Fruit fly (Drosophila melanogaster): ENCODE results near the gene CG34367.

The CG34367 gene

dm6 chr2L:10321036-10321583 is 32.6 kb downstream of the CG34367 start (continued):
- no peak for TF ChIP-seq CG10431 (GFP tag; optimal IDR thresholded peaks at IDR 0.05)
- no peak for TF ChIP-seq psq (GFP tag; optimal IDR thresholded peaks at IDR 0.05)
- TF ChIP-seq H15 (GFP tag; IDR thresholded peaks at IDR 0.05) = 0 out of 3 replicates have a peak, but pooled peaks have one; percentile 10
- TF ChIP-seq pho (GFP tag; optimal IDR thresholded peaks at IDR 0.05) = no peak
- no peak for TF ChIP-seq CG10274 (GFP tag; optimal IDR thresholded peaks at IDR 0.05)
- TF ChIP-seq MTF-1 (GFP tag; optimal IDR thresholded peaks at IDR 0.05; ENCODE audit: borderline replicate concordance) = no peak
- TF ChIP-seq CG9437 (GFP tag; optimal IDR thresholded peaks at IDR 0.05) = peak; percentile 7
- no peak for TF ChIP-seq GATAe (GFP tag; conservative IDR thresholded peaks at IDR 0.05)
- peak; percentile 85 for TF ChIP-seq Ets65A (GFP tag)
- no peak for TF ChIP-seq kni (GFP tag; optimal IDR thresholded peaks at IDR 0.05)
- peak; percentile 60; the same call in 1 of the 2 replicates for TF ChIP-seq amos (GFP tag; IDR thresholded peaks at IDR 0.05; ENCODE audit: partially characterized antibody)
- no peak for TF ChIP-seq tup (GFP tag; optimal IDR thresholded peaks at IDR 0.05)
- TF ChIP-seq bsh (GFP tag; optimal IDR thresholded peaks at IDR 0.05) = no peak
- TF ChIP-seq CG4328 (GFP tag; optimal IDR thresholded peaks at IDR 0.05) = no peak
- TF ChIP-seq CG11723 (GFP tag; optimal IDR thresholded peaks at IDR 0.05) = peak; percentile 7
- TF ChIP-seq btn (GFP tag; optimal IDR thresholded peaks at IDR 0.05) = no peak
- peak; percentile 8 for TF ChIP-seq CG18011 (GFP tag; optimal IDR thresholded peaks at IDR 0.05)
- peak; percentile 21 for TF ChIP-seq CG13624 (GFP tag; optimal IDR thresholded peaks at IDR 0.05)
- TF ChIP-seq CG10321 (GFP tag; IDR thresholded peaks at IDR 0.05) = no peak
- peak; percentile 6 to 28 for TF ChIP-seq dpn (GFP tag; optimal IDR thresholded peaks at IDR 0.05)
- TF ChIP-seq Fer2 (tag; optimal IDR thresholded peaks at IDR 0.05) = no peak
- peak; percentile 36 for TF ChIP-seq CG4424 (GFP tag; optimal IDR thresholded peaks at IDR 0.05)
- TF ChIP-seq CG4854 (GFP tag; optimal IDR thresholded peaks at IDR 0.05) = no peak
- no peak for TF ChIP-seq tio (GFP tag; optimal IDR thresholded peaks at IDR 0.05)
- 0 out of 2 replicates have a peak, but pooled peaks have one; percentile 29 for TF ChIP-seq CG32532 (GFP tag; IDR thresholded peaks at IDR 0.05)
- TF ChIP-seq CG10979 (tag; optimal IDR thresholded peaks at IDR 0.05) = peak; percentile 4
- TF ChIP-seq unc-4 (GFP tag; IDR thresholded peaks at IDR 0.05; ENCODE audit: partially characterized antibody) = peak; percentile 76
- no peak for TF ChIP-seq CrebB (tag; optimal IDR thresholded peaks at IDR 0.05)
- peak; percentile 17 for TF ChIP-seq CG9727 (GFP tag; optimal IDR thresholded peaks at IDR 0.05)
- TF ChIP-seq CG7963 (GFP tag; IDR thresholded peaks at IDR 0.05; ENCODE audit: partially characterized antibody) = 0 out of 3 replicates have a peak, but pooled peaks have one; percentile 39
- TF ChIP-seq gfzf (GFP tag; optimal IDR thresholded peaks at IDR 0.05) = peak; percentile 5
- TF ChIP-seq Hsf (GFP tag; optimal IDR thresholded peaks at IDR 0.05) = no peak
- peak; percentile 16 for TF ChIP-seq NfI (GFP tag; optimal IDR thresholded peaks at IDR 0.05)
- peak; percentile 72; the same call in 2 of the 3 replicates for TF ChIP-seq Doc3 (GFP tag; IDR thresholded peaks at IDR 0.05; ENCODE audit: partially characterized antibody)

dm6 chr2L:10320174-10320775 is 33.4 kb downstream of the CG34367 start:
- TF ChIP-seq Pdp1 (GFP tag; optimal IDR thresholded peaks at IDR 0.05) (peak in 1 of 2 experiments; percentile 75), sens-2 (GFP tag; IDR thresholded peaks at IDR 0.05) (no peak), MESR4 (GFP tag; optimal IDR thresholded peaks at IDR 0.05) (no peak), pho (GFP tag; optimal IDR thresholded peaks at IDR 0.05) (no peak), Deaf1 (tag; optimal IDR thresholded peaks at IDR 0.05) (no peak), D19B (GFP tag; optimal IDR thresholded peaks at IDR 0.05) (peak; percentile 66), Med (GFP tag) (peak; percentile 10), exex (tag; optimal IDR thresholded peaks at IDR 0.05) (peak; percentile 77), eve (GFP tag; optimal IDR thresholded peaks at IDR 0.05) (peak in 1 of 2 experiments; percentile 28), CG3995 (GFP tag; optimal IDR thresholded peaks at IDR 0.05) (no peak), sim (GFP tag; IDR thresholded peaks at IDR 0.05) (no peak), Blimp-1 (GFP tag; optimal IDR thresholded peaks at IDR 0.05) (no peak)

All from whole organism, embryonic.